Worm (Caenorhabditis elegans) whole organism, L4 larva: ENCODE measurements around the gene gmeb-3.

Experiments used
- F26F4.8 ChIP-seq: fragments of 200-800 bp; sonication (Bioruptor generic); conservative IDR thresholded peaks from 2 replicates; pipeline ENCODE4 v1.3.6; 2022; ENCODE audit warnings: missing genetic modification characterization, missing compliant biosample characterization
- F44E2.7 ChIP-seq: fragments of 200-800 bp; sonication (Bioruptor generic); IDR thresholded peaks from 2 replicates; pipeline ENCODE4 v2.1.2; 2022; ENCODE audit warnings: missing genetic modification characterization, missing compliant biosample characterization
- T20F7.1 ChIP-seq: fragments of 200-800 bp; sonication (Bioruptor generic); optimal IDR thresholded peaks from 2 replicates; lab custom pipeline; 2018; ENCODE audit warnings: mild to moderate bottlenecking, missing genetic modification characterization, missing compliant biosample characterization
- Y105C5A.15 ChIP-seq: fragments of 200-800 bp; sonication (Bioruptor generic); IDR thresholded peaks from 2 replicates; pipeline ENCODE4 v1.3.6; 2022; ENCODE audit warnings: missing genetic modification characterization, missing compliant biosample characterization
- Y75B8A.6 ChIP-seq: fragments of 200-800 bp; sonication (Bioruptor generic); IDR thresholded peaks from 2 replicates; pipeline ENCODE4 v1.3.6; 2022; ENCODE audit warnings: missing genetic modification reagents, missing genetic modification characterization, missing compliant biosample characterization
- ZK546.5 ChIP-seq, 2 experiments: sonication (generic microtip); optimal IDR thresholded peaks; 2 replicates each; lab custom pipeline; 2017; ENCODE audit warnings: missing biosample characterization in 2 of 2, missing genetic modification characterization in 2 of 2
- aha-1 ChIP-seq: fragments of 150-350 bp; peaks from one replicate; lab custom pipeline; 2014; ENCODE audit warnings: missing biosample characterization, missing genetic modification characterization
- aly-2 ChIP-seq: sonication (generic microtip); optimal IDR thresholded peaks from 2 replicates; lab custom pipeline; 2018; ENCODE audit warnings: missing biosample characterization, missing genetic modification characterization
- ama-1 ChIP-seq: fragments of 150-350 bp; optimal IDR thresholded peaks from 2 replicates; lab custom pipeline; 2014; ENCODE audit warnings: inconsistent platforms, mixed read lengths
- ceh-28 ChIP-seq: fragments of 150-350 bp; optimal IDR thresholded peaks from 2 replicates; lab custom pipeline; 2014; ENCODE audit warnings: missing biosample characterization, missing genetic modification reagents, missing genetic modification characterization
- ceh-32 ChIP-seq: sonication (generic microtip); optimal IDR thresholded peaks from 2 replicates; lab custom pipeline; 2016; ENCODE audit warnings: mild to moderate bottlenecking, missing genetic modification characterization, missing compliant biosample characterization; ENCODE audit not compliant: poor library complexity
- ceh-82 ChIP-seq: sonication (generic microtip); optimal IDR thresholded peaks from 2 replicates; lab custom pipeline; 2017; ENCODE audit warnings: missing biosample characterization, missing genetic modification characterization
- ces-1 ChIP-seq: fragments of 150-350 bp; sonication (generic microtip); optimal IDR thresholded peaks from 4 replicates; lab custom pipeline; 2014; ENCODE audit warnings: missing biosample characterization, missing genetic modification reagents, missing genetic modification characterization
- ctbp-1 ChIP-seq: fragments of 200-800 bp; sonication (Bioruptor generic); IDR thresholded peaks from 2 replicates; pipeline ENCODE4 v1.3.6; 2022; ENCODE audit warnings: missing genetic modification reagents, missing genetic modification characterization, missing compliant biosample characterization
- daf-16 ChIP-seq, 3 experiments: sonication (generic microtip); optimal IDR thresholded peaks; 2 replicates each; lab custom pipeline; 2016 to 2017; ENCODE audit warnings: missing genetic modification characterization in 3 of 3, missing genetic modification reagents in 3 of 3, mild to moderate bottlenecking in 2 of 3, missing compliant biosample characterization in 2 of 3, missing biosample characterization in 1 of 3, moderate library complexity in 1 of 3
- daf-8 ChIP-seq: fragments of 200-800 bp; sonication (Bioruptor generic); IDR thresholded peaks from 2 replicates; pipeline ENCODE4 v1.3.6; 2022; ENCODE audit warnings: missing genetic modification characterization, missing compliant biosample characterization
- dmd-6 ChIP-seq: fragments of 200-800 bp; sonication (Bioruptor generic); IDR thresholded peaks from 2 replicates; pipeline ENCODE4 v1.3.6; 2022; ENCODE audit warnings: missing genetic modification reagents, missing genetic modification characterization, missing compliant biosample characterization
- dmd-8 ChIP-seq: fragments of 200-800 bp; sonication (Bioruptor generic); IDR thresholded peaks from 2 replicates; pipeline ENCODE4 v1.3.6; 2022; ENCODE audit warnings: missing genetic modification characterization, missing compliant biosample characterization
- duxl-1 ChIP-seq: sonication (generic microtip); optimal IDR thresholded peaks from 2 replicates; lab custom pipeline; 2016; ENCODE audit warnings: mild to moderate bottlenecking, missing genetic modification characterization, moderate library complexity, missing compliant biosample characterization; ENCODE audit not compliant: poor library complexity
- egl-27 ChIP-seq: sonication (generic microtip); optimal IDR thresholded peaks from 3 replicates; lab custom pipeline; 2017; ENCODE audit warnings: missing biosample characterization, missing genetic modification reagents, missing genetic modification characterization
- egl-43 ChIP-seq: fragments of 200-800 bp; sonication (Bioruptor generic); IDR thresholded peaks from 2 replicates; pipeline ENCODE4 v1.3.6; 2022; ENCODE audit warnings: missing genetic modification reagents, missing genetic modification characterization, missing compliant biosample characterization
- gei-8 ChIP-seq: fragments of 200-800 bp; sonication (Bioruptor generic); optimal IDR thresholded peaks from 2 replicates; lab custom pipeline; 2018; ENCODE audit warnings: mild to moderate bottlenecking, missing genetic modification characterization, missing compliant biosample characterization
- hlh-30 ChIP-seq: sonication (generic microtip); optimal IDR thresholded peaks from 2 replicates; lab custom pipeline; 2017; ENCODE audit warnings: antibody characterized with exemption, mild to moderate bottlenecking, missing genetic modification characterization, missing compliant biosample characterization; ENCODE audit not compliant: insufficient read depth
- hmg-1.1 ChIP-seq: fragments of 200-800 bp; sonication (Bioruptor generic); IDR thresholded peaks from 2 replicates; pipeline ENCODE4 v1.3.6; 2022; ENCODE audit warnings: missing genetic modification reagents, missing genetic modification characterization, missing compliant biosample characterization
- lin-29 ChIP-seq: fragments of 200-800 bp; sonication (Bioruptor generic); IDR thresholded peaks from 2 replicates; pipeline ENCODE4 v1.3.6; 2022; ENCODE audit warnings: missing genetic modification reagents, missing genetic modification characterization, missing compliant biosample characterization
- lir-3 ChIP-seq: sonication (generic microtip); optimal IDR thresholded peaks from 2 replicates; lab custom pipeline; 2016; ENCODE audit warnings: mild to moderate bottlenecking, missing genetic modification characterization, missing compliant biosample characterization
- lsy-2 ChIP-seq, 2 experiments: fragments of 150-350 bp in 1 of 2; sonication (generic microtip) in 1 of 2; optimal IDR thresholded peaks; 2 replicates each; lab custom pipeline; 2014 to 2017; ENCODE audit warnings: missing biosample characterization in 2 of 2, missing genetic modification characterization in 2 of 2
- madf-5 ChIP-seq, 2 experiments: fragments of 200-800 bp; sonication (Bioruptor generic); IDR thresholded peaks; 2 replicates each; pipeline ENCODE4 v1.3.6; 2022; ENCODE audit warnings: missing compliant biosample characterization in 2 of 2, missing genetic modification characterization in 2 of 2
- madf-9 ChIP-seq: fragments of 200-800 bp; sonication (Bioruptor generic); conservative IDR thresholded peaks from 2 replicates; pipeline ENCODE4 v1.3.6; 2022; ENCODE audit warnings: missing genetic modification reagents, missing genetic modification characterization, missing compliant biosample characterization
- mdl-1 ChIP-seq, 2 experiments: fragments of 150-350 bp in 1 of 2; sonication (generic microtip) in 1 of 2; optimal IDR thresholded peaks; 2 replicates each; lab custom pipeline; 2014 to 2017; ENCODE audit warnings: missing biosample characterization in 2 of 2, missing genetic modification characterization in 2 of 2
- mdt-29 ChIP-seq: fragments of 200-800 bp; sonication (Bioruptor generic); IDR thresholded peaks from 2 replicates; pipeline ENCODE4 v1.3.6; 2022; ENCODE audit warnings: missing genetic modification reagents, missing genetic modification characterization, missing compliant biosample characterization
- mep-1 ChIP-seq: fragments of 150-350 bp; sonication (generic microtip); optimal IDR thresholded peaks from 3 replicates; lab custom pipeline; 2014; ENCODE audit warnings: missing biosample characterization, missing genetic modification characterization
- mxl-3 ChIP-seq: fragments of 200-800 bp; sonication (Bioruptor generic); optimal IDR thresholded peaks from 2 replicates; lab custom pipeline; 2018; ENCODE audit warnings: mild to moderate bottlenecking, missing genetic modification characterization, missing compliant biosample characterization
- nhr-10 ChIP-seq: fragments of 150-350 bp; optimal IDR thresholded peaks from 2 replicates; lab custom pipeline; 2014; ENCODE audit warnings: missing biosample characterization, missing genetic modification characterization
- nhr-11 ChIP-seq: fragments of 150-350 bp; optimal IDR thresholded peaks from 2 replicates; lab custom pipeline; 2014; ENCODE audit warnings: missing biosample characterization, missing genetic modification characterization
- nhr-237 ChIP-seq: sonication (generic microtip); optimal IDR thresholded peaks from 2 replicates; lab custom pipeline; 2017; ENCODE audit warnings: missing biosample characterization, missing genetic modification characterization
- nhr-25 ChIP-seq: sonication (generic microtip); optimal IDR thresholded peaks from 2 replicates; lab custom pipeline; 2017; ENCODE audit warnings: missing genetic modification characterization, mild to moderate bottlenecking, missing compliant biosample characterization, antibody characterized with exemption, moderate library complexity, borderline replicate concordance; ENCODE audit not compliant: insufficient read depth
- nhr-28 ChIP-seq: fragments of 150-350 bp; optimal IDR thresholded peaks from 2 replicates; lab custom pipeline; 2014; ENCODE audit warnings: missing biosample characterization, missing genetic modification characterization
- nhr-42 ChIP-seq: fragments of 200-800 bp; sonication (Bioruptor generic); IDR thresholded peaks from 2 replicates; pipeline ENCODE4 v1.3.6; 2022; ENCODE audit warnings: missing genetic modification characterization, missing compliant biosample characterization
- nhr-6 ChIP-seq: fragments of 150-350 bp; optimal IDR thresholded peaks from 2 replicates; lab custom pipeline; 2014; ENCODE audit warnings: missing biosample characterization, missing genetic modification characterization
- php-3 ChIP-seq: fragments of 200-800 bp; sonication (Bioruptor generic); IDR thresholded peaks from 2 replicates; pipeline ENCODE4 v1.3.6; 2022; ENCODE audit warnings: missing genetic modification reagents, missing genetic modification characterization, missing compliant biosample characterization
- saeg-2 ChIP-seq: fragments of 200-800 bp; sonication (Bioruptor generic); IDR thresholded peaks from 2 replicates; pipeline ENCODE4 v1.3.6; 2022; ENCODE audit warnings: missing genetic modification reagents, missing genetic modification characterization, missing compliant biosample characterization
- sdz-12 ChIP-seq: fragments of 200-800 bp; sonication (Bioruptor generic); optimal IDR thresholded peaks from 2 replicates; lab custom pipeline; 2018; ENCODE audit warnings: mild to moderate bottlenecking, missing genetic modification characterization, missing compliant biosample characterization
- set-16 ChIP-seq: fragments of 200-800 bp; sonication (Bioruptor generic); IDR thresholded peaks from 2 replicates; pipeline ENCODE4 v1.3.6; 2022; ENCODE audit warnings: missing genetic modification reagents, missing genetic modification characterization, missing compliant biosample characterization
- snpc-4 ChIP-seq: fragments of 150-350 bp; optimal IDR thresholded peaks from 2 replicates; lab custom pipeline; 2014; ENCODE audit warnings: missing biosample characterization, missing genetic modification characterization
- unc-62 ChIP-seq, 3 experiments: fragments of 150-350 bp in 1 of 3; sonication (generic microtip); optimal IDR thresholded peaks in 2 of 3; peaks in 1 of 3; 1 replicate in 1 of 3; 2 replicates in 2 of 3; lab custom pipeline; 2014 to 2017; ENCODE audit warnings: missing biosample characterization in 3 of 3, missing genetic modification characterization in 3 of 3, missing genetic modification reagents in 3 of 3, missing genotype in 1 of 3
- zag-1 ChIP-seq: fragments of 150-350 bp; optimal IDR thresholded peaks from 2 replicates; lab custom pipeline; 2014; ENCODE audit warnings: missing biosample characterization, missing genetic modification characterization
- zfp-3 ChIP-seq: fragments of 200-800 bp; sonication (Bioruptor generic); conservative IDR thresholded peaks from 2 replicates; pipeline ENCODE4 v1.3.6; 2022; ENCODE audit warnings: missing genetic modification reagents, missing genetic modification characterization, missing compliant biosample characterization
- zip-11 ChIP-seq: fragments of 200-800 bp; sonication (Bioruptor generic); IDR thresholded peaks from 2 replicates; pipeline ENCODE4 v1.3.6; 2022; ENCODE audit warnings: missing genetic modification characterization, missing compliant biosample characterization
- ztf-7 ChIP-seq: fragments of 150-350 bp; optimal IDR thresholded peaks from 2 replicates; lab custom pipeline; 2014; ENCODE audit warnings: missing biosample characterization, missing genetic modification characterization

Gene gmeb-3

DNA sequence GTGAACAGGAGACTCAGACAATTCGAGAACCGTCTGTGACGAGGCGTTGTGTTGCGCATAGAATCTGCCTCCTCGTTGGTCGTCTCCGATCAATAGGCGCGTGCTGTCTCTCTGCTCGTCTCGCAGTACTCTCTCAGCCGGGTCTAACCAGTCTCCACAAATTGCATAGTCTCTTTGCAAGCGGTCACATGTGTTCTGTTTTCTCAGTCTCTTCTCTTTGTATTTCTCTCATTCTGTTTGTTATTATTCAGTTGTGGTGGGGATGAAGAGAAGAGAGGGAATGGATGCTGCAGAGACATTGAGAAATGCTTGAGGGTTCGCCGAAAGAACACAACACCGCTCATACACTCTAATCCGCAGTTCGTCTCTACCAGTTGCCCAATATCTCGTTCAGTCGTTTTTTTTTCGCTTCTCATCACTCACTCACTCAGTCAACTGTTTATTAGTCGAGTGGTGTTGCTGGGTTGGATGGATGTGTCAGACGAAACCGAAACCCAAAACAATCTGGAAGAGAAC lies 33.1 kb downstream of the gmeb-3 start (continued):
- TF ChIP-seq F26F4.8 (GFP tag; lab: Robert Waterston, UW) (no peak), zag-1 (tag; lab: Kevin White, UChicago) (peak; percentile 86), aly-2 (tag; lab: Kevin White, UChicago) (no peak), nhr-28 (peak; percentile 95), nhr-6 (peak; percentile 94), lir-3 (tag; lab: Kevin White, UChicago) (no peak), nhr-11 (tag; lab: Kevin White, UChicago) (peak; percentile 97), unc-62 (GFP tag; optimal IDR thresholded peaks at IDR 0.05 in 1 of 2; lab: Kevin White, UChicago) (peak in 1 of 2 experiments; percentile 99), unc-62 (tag; optimal IDR thresholded peaks at IDR 0.05; lab: Kevin White, UChicago) (no peak), egl-43 (GFP tag; lab: Robert Waterston, UW) (peak; percentile 91), zfp-3 (peak; percentile 74; the same call in 1 of the 2 replicates), saeg-2 (GFP tag; lab: Robert Waterston, UW) (peak; percentile 82; the same call in 1 of the 2 replicates), madf-9 (peak; percentile 53; the same call in 1 of the 2 replicates), nhr-237 (tag; lab: Kevin White, UChicago) (no peak), ama-1 (peak; percentile 74), snpc-4 (tag; lab: Kevin White, UChicago) (no peak), daf-16 (GFP tag; optimal IDR thresholded peaks at IDR 0.05; lab: Kevin White, UChicago) (peak; percentile 2 to 97), daf-16 (tag; optimal IDR thresholded peaks at IDR 0.05; lab: Kevin White, UChicago) (peak; percentile 98), hmg-1.1 (GFP tag; lab: Robert Waterston, UW) (peak; percentile 94), daf-8 (GFP tag; lab: Robert Waterston, UW) (no peak), Y105C5A.15 (GFP tag; lab: Robert Waterston, UW) (no peak), lin-29 (GFP tag; lab: Robert Waterston, UW) (0 out of 2 replicates have a peak, but pooled peaks have one; percentile 30), ces-1 (GFP tag; lab: Kevin White, UChicago) (peak; percentile 50), zip-11 (GFP tag; lab: Robert Waterston, UW) (no peak), ZK546.5 (tag; optimal IDR thresholded peaks at IDR 0.05; lab: Kevin White, UChicago) (no peak), mdl-1 (tag; optimal IDR thresholded peaks at IDR 0.05; lab: Kevin White, UChicago) (peak; percentile 99 to 100), lsy-2 (tag; optimal IDR thresholded peaks at IDR 0.05; lab: Kevin White, UChicago) (peak; percentile 90 to 95), nhr-25 (tag; lab: Kevin White, UChicago) (peak; percentile 78), nhr-10 (tag; lab: Kevin White, UChicago) (peak; percentile 96), dmd-6 (GFP tag; lab: Robert Waterston, UW) (peak; percentile 91), F44E2.7 (GFP tag; lab: Robert Waterston, UW) (no peak), Y75B8A.6 (GFP tag; lab: Robert Waterston, UW) (no peak), ceh-28 (tag; lab: Kevin White, UChicago) (peak; percentile 90), aha-1 (peak; percentile 100), mep-1 (tag; lab: Kevin White, UChicago) (peak; percentile 97), T20F7.1 (GFP tag; lab: Kevin White, UChicago) (peak; percentile 73), sdz-12 (GFP tag; lab: Kevin White, UChicago) (peak; percentile 61), hlh-30 (tag; lab: Kevin White, UChicago) (peak; percentile 100), duxl-1 (tag; lab: Kevin White, UChicago) (peak; percentile 64), mxl-3 (GFP tag; lab: Kevin White, UChicago) (peak; percentile 94), gei-8 (GFP tag; lab: Kevin White, UChicago) (peak; percentile 19), mdt-29 (GFP tag; lab: Robert Waterston, UW) (peak; percentile 86), php-3 (GFP tag; lab: Robert Waterston, UW) (peak; percentile 72), egl-27 (peak; percentile 37), set-16 (GFP tag; lab: Robert Waterston, UW) (peak; percentile 87), dmd-8 (0 out of 2 replicates have a peak, but pooled peaks have one; percentile 20), ztf-7 (tag; lab: Kevin White, UChicago) (peak; percentile 81), nhr-42 (peak; percentile 90), ctbp-1 (GFP tag; lab: Robert Waterston, UW) (peak; percentile 96), madf-5 (GFP tag; IDR thresholded peaks at IDR 0.05; lab: Robert Waterston, UW) (no peak), ceh-32 (tag; lab: Kevin White, UChicago) (peak; percentile 50), ceh-82 (no peak)
